Fruit fly (Drosophila melanogaster): ENCODE data around the gene phol.

DNA sequence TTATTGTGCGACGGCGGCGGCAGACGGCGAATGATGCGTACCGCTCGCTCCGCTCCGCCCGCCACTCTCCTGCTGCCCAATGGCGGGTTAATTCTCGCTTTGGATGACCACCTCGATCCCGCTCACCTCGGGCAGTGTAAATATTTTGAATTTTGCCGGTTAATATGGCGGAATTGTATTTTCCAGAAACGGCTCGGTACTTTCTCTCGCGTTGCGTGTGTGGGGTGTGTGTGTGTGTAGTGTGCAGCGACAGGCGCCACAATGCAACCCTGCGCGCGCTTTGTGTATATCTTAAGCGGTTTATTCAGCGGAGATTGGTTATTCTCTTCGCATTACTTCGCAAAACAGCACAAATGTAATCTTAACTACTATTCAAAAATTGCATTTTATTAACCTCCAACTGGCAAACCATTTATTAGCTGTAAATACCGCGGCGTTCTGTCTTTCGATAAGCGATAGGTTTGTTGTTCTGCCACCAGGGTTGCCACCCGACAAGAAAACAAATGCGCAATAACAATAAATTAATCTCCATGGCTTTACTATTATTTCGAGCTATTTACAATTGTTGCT lies at the start of gene phol, which contains the start of gene CG3552:
- TF ChIP-seq CG8301 (tag; optimal IDR thresholded peaks at IDR 0.05) = no peak
- no peak for TF ChIP-seq D1 (tag; optimal IDR thresholded peaks at IDR 0.05)
- TF ChIP-seq CG13204 (GFP tag; optimal IDR thresholded peaks at IDR 0.05) = no peak
- TF ChIP-seq CG4496 (GFP tag; IDR thresholded peaks at IDR 0.05) = 0 out of 3 replicates have a peak, but pooled peaks have one; percentile 19
- TF ChIP-seq Pif1A (GFP tag; optimal IDR thresholded peaks at IDR 0.05) = no peak
- no peak for TF ChIP-seq CG32121 (GFP tag; IDR thresholded peaks at IDR 0.05)
- TF ChIP-seq CG34367 (tag; optimal IDR thresholded peaks at IDR 0.05) = no peak
- no peak for TF ChIP-seq CG12605 (GFP tag; IDR thresholded peaks at IDR 0.05)
- no peak for TF ChIP-seq Ets98B (GFP tag; IDR thresholded peaks at IDR 0.05)
- no peak for TF ChIP-seq EcR (GFP tag; optimal IDR thresholded peaks at IDR 0.05)
- no peak for TF ChIP-seq rn (GFP tag; IDR thresholded peaks at IDR 0.05)

All from whole organism, pupa.